Worm (Caenorhabditis elegans) whole organism, young adult: ENCODE results near the gene C39D10.1.

Source experiments
- C17E4.6 ChIP-seq: fragments of 200-800 bp; sonication (Bioruptor generic); IDR thresholded peaks from 2 replicates; pipeline ENCODE4 v1.3.6; 2022; ENCODE audit warnings: missing genetic modification reagents, missing genetic modification characterization, missing compliant biosample characterization
- F10E7.11 ChIP-seq: sonication (generic microtip); optimal IDR thresholded peaks from 2 replicates; lab custom pipeline; 2017; ENCODE audit warnings: mild to moderate bottlenecking, missing genetic modification characterization, moderate library complexity, missing compliant biosample characterization
- F22D6.2 ChIP-seq: sonication (generic microtip); optimal IDR thresholded peaks from 2 replicates; lab custom pipeline; 2016; ENCODE audit warnings: mild to moderate bottlenecking, missing genetic modification characterization, missing compliant biosample characterization
- F33H1.4 ChIP-seq: fragments of 200-800 bp; sonication (Bioruptor generic); IDR thresholded peaks from 2 replicates; pipeline ENCODE4 v1.3.6; 2022; ENCODE audit warnings: missing genetic modification reagents, missing genetic modification characterization, missing compliant biosample characterization
- F37B4.10 ChIP-seq: fragments of 200-800 bp; sonication (Bioruptor generic); IDR thresholded peaks from 2 replicates; pipeline ENCODE4 v1.3.6; 2022; ENCODE audit warnings: missing genetic modification characterization, missing compliant biosample characterization
- F52B5.7 ChIP-seq: sonication (generic microtip); optimal IDR thresholded peaks from 2 replicates; lab custom pipeline; 2016; ENCODE audit warnings: mild to moderate bottlenecking, missing genetic modification characterization, missing compliant biosample characterization
- F55B11.4 ChIP-seq: sonication (generic microtip); optimal IDR thresholded peaks from 2 replicates; lab custom pipeline; 2016; ENCODE audit warnings: missing compliant biosample characterization, missing genetic modification characterization, borderline replicate concordance; ENCODE audit not compliant: insufficient read depth
- F57A8.1 ChIP-seq: fragments of 200-800 bp; sonication (Bioruptor generic); optimal IDR thresholded peaks from 2 replicates; lab custom pipeline; 2018; ENCODE audit warnings: mild to moderate bottlenecking, missing genetic modification characterization, moderate library complexity, missing compliant biosample characterization
- F57C9.4 ChIP-seq: sonication (generic microtip); optimal IDR thresholded peaks from 2 replicates; lab custom pipeline; 2017; ENCODE audit warnings: mild to moderate bottlenecking, missing genetic modification characterization, missing compliant biosample characterization
- K12H6.12 ChIP-seq: fragments of 200-800 bp; sonication (Bioruptor generic); optimal IDR thresholded peaks from 2 replicates; lab custom pipeline; 2018; ENCODE audit warnings: mild to moderate bottlenecking, missing genetic modification characterization, missing compliant biosample characterization
- Y53F4B.3 ChIP-seq: fragments of 200-800 bp; sonication (Bioruptor generic); IDR thresholded peaks from 2 replicates; pipeline ENCODE4 v1.3.6; 2022; ENCODE audit warnings: missing genetic modification reagents, missing genetic modification characterization, missing compliant biosample characterization
- Y53G8AR.9 ChIP-seq: fragments of 200-800 bp; sonication (Bioruptor generic); conservative IDR thresholded peaks from 2 replicates; pipeline ENCODE4 v1.3.6; 2022; ENCODE audit warnings: missing genetic modification reagents, missing genetic modification characterization, missing compliant biosample characterization
- Y56A3A.18 ChIP-seq: fragments of 200-800 bp; sonication (Bioruptor generic); IDR thresholded peaks from 2 replicates; pipeline ENCODE4 v1.3.6; 2022; ENCODE audit warnings: missing genetic modification reagents, missing genetic modification characterization, missing compliant biosample characterization
- Y95B8A.8 ChIP-seq: fragments of 200-800 bp; sonication (Bioruptor generic); IDR thresholded peaks from 2 replicates; pipeline ENCODE4 v1.3.6; 2022; ENCODE audit warnings: missing genetic modification reagents, missing genetic modification characterization, missing compliant biosample characterization
- ama-1 ChIP-seq, 3 experiments: fragments of 150-350 bp in 1 of 3; sonication (generic microtip) in 2 of 3; optimal IDR thresholded peaks; 2 replicates each; lab custom pipeline; 2014 to 2018; ENCODE audit warnings: missing biosample characterization in 2 of 3, missing genetic modification characterization in 2 of 3, missing genetic modification reagents in 2 of 3
- aptf-2 ChIP-seq: fragments of 200-800 bp; sonication (Bioruptor generic); conservative IDR thresholded peaks from 2 replicates; pipeline ENCODE4 v1.3.6; 2022; ENCODE audit warnings: missing genetic modification reagents, missing genetic modification characterization, missing compliant biosample characterization
- aptf-3 ChIP-seq: fragments of 200-800 bp; sonication (Bioruptor generic); IDR thresholded peaks from 2 replicates; pipeline ENCODE4 v1.3.6; 2022; ENCODE audit warnings: missing genetic modification characterization, missing compliant biosample characterization
- athp-1 ChIP-seq: sonication (generic microtip); optimal IDR thresholded peaks from 2 replicates; lab custom pipeline; 2017; ENCODE audit warnings: mild to moderate bottlenecking, missing genetic modification characterization, missing compliant biosample characterization
- bed-1 ChIP-seq: fragments of 200-800 bp; sonication (Bioruptor generic); IDR thresholded peaks from 2 replicates; pipeline ENCODE4 v1.3.6; 2022; ENCODE audit warnings: missing genetic modification reagents, missing genetic modification characterization, missing compliant biosample characterization
- ccch-3 ChIP-seq: fragments of 200-800 bp; sonication (Bioruptor generic); optimal IDR thresholded peaks from 2 replicates; lab custom pipeline; 2018; ENCODE audit warnings: mild to moderate bottlenecking, missing genetic modification characterization, missing compliant biosample characterization
- cebp-1 ChIP-seq, 2 experiments: fragments of 200-800 bp in 1 of 2; sonication (Bioruptor generic) in 1 of 2; sonication (generic microtip) in 1 of 2; IDR thresholded peaks in 1 of 2; optimal IDR thresholded peaks in 1 of 2; 2 replicates each; pipeline versions ENCODE4 v1.3.6 to Lab custom; 2017 to 2022; ENCODE audit warnings: missing compliant biosample characterization in 2 of 2, missing genetic modification characterization in 2 of 2, mild to moderate bottlenecking in 1 of 2, missing genetic modification reagents in 1 of 2, moderate library complexity in 1 of 2
- ceh-100 ChIP-seq: fragments of 200-800 bp; sonication (Bioruptor generic); IDR thresholded peaks from 2 replicates; pipeline ENCODE4 v1.3.6; 2022; ENCODE audit warnings: missing genetic modification reagents, missing genetic modification characterization, missing compliant biosample characterization
- ceh-40 ChIP-seq: fragments of 200-800 bp; sonication (Bioruptor generic); IDR thresholded peaks from 2 replicates; pipeline ENCODE4 v1.3.6; 2022; ENCODE audit warnings: missing genetic modification characterization, missing compliant biosample characterization
- ceh-79 ChIP-seq: sonication (generic microtip); optimal IDR thresholded peaks from 2 replicates; lab custom pipeline; 2017; ENCODE audit warnings: mild to moderate bottlenecking, missing genetic modification characterization, missing compliant biosample characterization
- dpl-1 ChIP-seq: fragments of 150-350 bp; optimal IDR thresholded peaks from 2 replicates; lab custom pipeline; 2014; ENCODE audit warnings: missing biosample characterization, missing genetic modification reagents, missing genetic modification characterization
- egl-44 ChIP-seq: fragments of 200-800 bp; sonication (Bioruptor generic); IDR thresholded peaks from 2 replicates; pipeline ENCODE4 v1.3.6; 2022; ENCODE audit warnings: missing genetic modification reagents, missing genetic modification characterization, missing compliant biosample characterization
- ekl-4 ChIP-seq: fragments of 200-800 bp; sonication (Bioruptor generic); IDR thresholded peaks from 2 replicates; pipeline ENCODE4 v1.3.6; 2022; ENCODE audit warnings: missing genetic modification reagents, missing genetic modification characterization, missing compliant biosample characterization
- him-1 ChIP-seq: sonication (generic microtip); optimal IDR thresholded peaks from 2 replicates; lab custom pipeline; 2016; ENCODE audit warnings: missing genotype, missing genetic modification reagents, missing genetic modification characterization, missing compliant biosample characterization
- lag-1 ChIP-seq: fragments of 200-800 bp; sonication (Bioruptor generic); IDR thresholded peaks from 2 replicates; pipeline ENCODE4 v1.3.6; 2022; ENCODE audit warnings: missing genetic modification reagents, missing genetic modification characterization, missing compliant biosample characterization
- lin-35 ChIP-seq, 3 experiments: fragments of 150-350 bp in 2 of 3; sonication (generic microtip) in 1 of 3; optimal IDR thresholded peaks; 2 replicates each; lab custom pipeline; 2014 to 2018; ENCODE audit warnings: missing biosample characterization in 3 of 3, missing genetic modification characterization in 3 of 3, missing genetic modification reagents in 3 of 3
- lin-54 ChIP-seq: fragments of 200-800 bp; sonication (Bioruptor generic); optimal IDR thresholded peaks from 2 replicates; lab custom pipeline; 2018; ENCODE audit warnings: mild to moderate bottlenecking, missing genetic modification characterization, missing compliant biosample characterization
- madf-6 ChIP-seq: fragments of 200-800 bp; sonication (Bioruptor generic); IDR thresholded peaks from 2 replicates; pipeline ENCODE4 v1.3.6; 2022; ENCODE audit warnings: missing genetic modification reagents, missing genetic modification characterization, missing compliant biosample characterization
- mel-28 ChIP-seq: sonication (generic microtip); optimal IDR thresholded peaks from 2 replicates; lab custom pipeline; 2016; ENCODE audit warnings: borderline replicate concordance, mild to moderate bottlenecking, missing genetic modification characterization, missing compliant biosample characterization
- nhr-80 ChIP-seq: sonication (generic microtip); optimal IDR thresholded peaks from 2 replicates; lab custom pipeline; 2016; ENCODE audit warnings: missing genetic modification characterization, missing compliant biosample characterization
- pha-4 ChIP-seq: fragments of 150-350 bp; sonication (generic microtip); optimal IDR thresholded peaks from 2 replicates; lab custom pipeline; 2014; ENCODE audit warnings: missing biosample characterization, missing genetic modification reagents, missing genetic modification characterization
- repo-1 ChIP-seq: sonication (generic microtip); optimal IDR thresholded peaks from 2 replicates; lab custom pipeline; 2017; ENCODE audit warnings: mild to moderate bottlenecking, missing genetic modification characterization, missing compliant biosample characterization
- snpc-4 ChIP-seq, 5 experiments: fragments of 150-350 bp in 1 of 5; sonication (generic microtip) in 4 of 5; optimal IDR thresholded peaks; 2 replicates each; lab custom pipeline; 2014 to 2018; ENCODE audit warnings: missing genetic modification characterization in 5 of 5, missing biosample characterization in 3 of 5, antibody characterized with exemption in 2 of 5, mild to moderate bottlenecking in 2 of 5, missing compliant biosample characterization in 2 of 5, missing genotype in 2 of 5, moderate library complexity in 2 of 5, missing genetic modification reagents in 1 of 5
- unc-130 ChIP-seq: sonication (generic microtip); optimal IDR thresholded peaks from 2 replicates; lab custom pipeline; 2016; ENCODE audit warnings: missing genetic modification reagents, missing genetic modification characterization, missing compliant biosample characterization
- xnd-1 ChIP-seq: sonication (generic microtip); optimal IDR thresholded peaks from 2 replicates; lab custom pipeline; 2016; ENCODE audit warnings: missing genotype, missing genetic modification reagents, missing genetic modification characterization, missing compliant biosample characterization
- zfh-2 ChIP-seq: fragments of 200-800 bp; sonication (Bioruptor generic); conservative IDR thresholded peaks from 2 replicates; pipeline ENCODE4 v1.3.6; 2022; ENCODE audit warnings: missing genetic modification reagents, missing genetic modification characterization, missing compliant biosample characterization
- ztf-18 ChIP-seq: sonication (generic microtip); optimal IDR thresholded peaks from 2 replicates; lab custom pipeline; 2016; ENCODE audit warnings: missing genotype, mild to moderate bottlenecking, missing genetic modification characterization, missing compliant biosample characterization
- ztf-22 ChIP-seq: fragments of 200-800 bp; sonication (Bioruptor generic); optimal IDR thresholded peaks from 2 replicates; lab custom pipeline; 2018; ENCODE audit warnings: mild to moderate bottlenecking, missing genetic modification characterization, moderate library complexity, missing compliant biosample characterization
- ztf-25 ChIP-seq: fragments of 200-800 bp; sonication (Bioruptor generic); IDR thresholded peaks from 2 replicates; pipeline ENCODE4 v1.3.6; 2022; ENCODE audit warnings: missing genetic modification reagents, missing genetic modification characterization, missing compliant biosample characterization
- ztf-6 ChIP-seq: fragments of 200-800 bp; sonication (Bioruptor generic); IDR thresholded peaks from 2 replicates; pipeline ENCODE4 v1.3.6; 2022; ENCODE audit warnings: missing genetic modification reagents, missing genetic modification characterization, missing compliant biosample characterization

C39D10.1 gene

DNA sequence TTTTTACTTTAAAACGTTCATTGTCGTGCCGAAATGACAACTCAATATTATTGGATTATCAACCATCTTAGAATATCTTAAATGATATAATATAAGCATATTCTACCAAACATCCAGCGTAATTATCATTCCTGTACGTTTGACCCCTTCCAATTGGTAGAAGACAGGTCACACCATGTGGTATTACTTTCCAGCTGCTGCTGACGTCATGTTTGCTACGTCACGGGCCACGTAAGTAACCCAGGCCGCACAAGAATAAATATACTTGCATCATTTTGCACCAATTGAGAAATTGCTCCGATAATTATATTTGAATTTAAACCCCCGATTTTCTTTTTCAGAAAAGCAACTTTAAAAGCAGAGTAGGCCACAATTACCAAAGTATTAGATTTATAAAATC is 8.9 kb downstream of the C39D10.1 start (continued):
- TF ChIP-seq K12H6.12 (tag; lab: Kevin White, UChicago), result no peak
- TF ChIP-seq egl-44 (GFP tag; lab: Robert Waterston, UW), result no peak
- no peak for TF ChIP-seq madf-6

DNA sequence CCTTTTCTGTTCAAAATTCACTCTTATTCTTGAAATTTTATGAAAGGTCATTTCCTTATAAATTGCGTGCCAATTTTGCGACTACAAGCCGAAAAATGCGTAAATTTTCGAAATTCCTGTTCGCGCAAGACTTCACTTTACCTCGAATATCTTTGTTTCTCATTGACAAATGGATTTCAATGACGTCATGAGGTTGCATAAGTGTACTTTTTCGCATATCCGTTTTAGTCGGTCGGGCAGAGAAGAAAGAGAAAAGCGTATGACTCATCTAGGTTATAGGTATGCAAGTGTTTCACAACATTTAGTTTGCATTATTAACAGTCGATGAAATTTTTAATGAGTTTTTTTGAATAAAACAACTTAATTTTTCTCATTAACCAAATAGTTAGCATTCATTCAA is 9.3 kb downstream of the C39D10.1 start:
- TF ChIP-seq pha-4 (tag; lab: Kevin White, UChicago) (no peak), zfh-2 (GFP tag; lab: Robert Waterston, UW) (no peak), unc-130 (GFP tag; lab: Kevin White, UChicago) (no peak), F37B4.10 (GFP tag; lab: Robert Waterston, UW) (no peak), F22D6.2 (no peak), repo-1 (tag; lab: Kevin White, UChicago) (no peak), ztf-22 (GFP tag; lab: Kevin White, UChicago) (no peak), F52B5.7 (tag; lab: Kevin White, UChicago) (no peak), F10E7.11 (tag; lab: Kevin White, UChicago) (no peak), cebp-1 (GFP tag; IDR thresholded peaks at IDR 0.05; lab: Robert Waterston, UW) (no peak), cebp-1 (tag; optimal IDR thresholded peaks at IDR 0.05; lab: Kevin White, UChicago) (no peak), ztf-25 (GFP tag; lab: Robert Waterston, UW) (no peak), lag-1 (GFP tag; lab: Robert Waterston, UW) (no peak), ekl-4 (GFP tag; lab: Robert Waterston, UW) (no peak), Y53F4B.3 (GFP tag; lab: Robert Waterston, UW) (no peak), ceh-100 (no peak), Y53G8AR.9 (no peak), Y56A3A.18 (GFP tag; lab: Robert Waterston, UW) (no peak), F55B11.4 (no peak), ccch-3 (GFP tag; lab: Kevin White, UChicago) (no peak)

DNA sequence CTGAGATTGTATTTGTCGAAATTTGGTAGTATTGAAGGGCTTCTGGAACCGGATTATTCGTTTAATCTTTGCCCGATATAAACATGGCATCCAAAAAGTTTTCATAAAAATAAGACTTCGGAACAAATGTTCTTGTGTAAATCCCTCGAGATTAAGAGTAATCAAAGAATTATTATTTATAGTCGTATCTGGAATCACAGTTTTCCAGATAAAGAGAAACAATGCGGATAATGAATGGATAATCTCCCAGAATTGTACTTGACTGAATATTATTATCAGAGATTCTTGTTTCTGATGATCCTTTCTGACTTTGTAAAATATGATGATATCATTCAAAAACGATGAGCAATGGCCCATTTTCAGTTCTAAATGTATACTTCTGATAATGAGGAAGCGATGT is 14.4 kb downstream of the C39D10.1 start:
- no peak for TF ChIP-seq bed-1
- TF ChIP-seq xnd-1 (tag; lab: Kevin White, UChicago), result no peak
- no peak for TF ChIP-seq ceh-79 (tag; lab: Kevin White, UChicago)
- TF ChIP-seq aptf-2 (GFP tag; lab: Robert Waterston, UW), result no peak
- TF ChIP-seq Y95B8A.8 (GFP tag; lab: Robert Waterston, UW), result no peak
- TF ChIP-seq lin-35 (GFP tag; optimal IDR thresholded peaks at IDR 0.05; lab: Kevin White, UChicago), result no peak
- no peak for TF ChIP-seq ztf-6 (GFP tag; lab: Robert Waterston, UW)
- no peak for TF ChIP-seq dpl-1
- TF ChIP-seq lin-54 (GFP tag; lab: Kevin White, UChicago), result no peak
- TF ChIP-seq ceh-100, result no peak

DNA sequence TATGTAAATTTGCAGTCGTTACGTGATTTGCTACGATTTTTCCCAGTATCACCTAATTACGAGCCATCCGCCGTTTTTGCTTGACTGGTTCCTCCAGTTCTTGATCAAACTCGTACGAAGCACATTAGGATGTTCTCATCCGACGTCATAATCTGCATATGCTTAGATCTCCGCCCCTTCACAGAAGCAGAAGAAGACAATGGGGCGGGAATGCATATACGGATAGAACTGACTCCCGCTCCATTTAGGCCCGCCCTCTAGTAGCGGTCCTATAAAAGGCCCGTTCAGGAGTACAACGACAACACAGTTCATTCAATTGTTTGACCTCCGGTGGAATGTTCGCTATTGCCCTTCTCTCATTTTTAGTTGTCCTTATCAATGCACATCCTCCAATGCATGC is 18.4 kb downstream of the C39D10.1 start, which contains the start of gene zig-4:
TSS of gene zig-4 (plus strand) at position 301 of the 400 bp plus-strand sequence.
- TF ChIP-seq snpc-4 (GFP tag; optimal IDR thresholded peaks at IDR 0.05; lab: Kevin White, UChicago) (no peak), snpc-4 (tag; optimal IDR thresholded peaks at IDR 0.05; lab: Kevin White, UChicago) (no peak), Y56A3A.18 (GFP tag; lab: Robert Waterston, UW) (no peak), him-1 (tag; lab: Kevin White, UChicago) (no peak), aptf-3 (no peak), C17E4.6 (GFP tag; lab: Robert Waterston, UW) (no peak), athp-1 (no peak), ama-1 (optimal IDR thresholded peaks at IDR 0.05; lab: Kevin White, UChicago) (no peak), ama-1 (GFP tag; optimal IDR thresholded peaks at IDR 0.05; lab: Kevin White, UChicago) (no peak), F33H1.4 (GFP tag; lab: Robert Waterston, UW) (no peak), F57A8.1 (no peak), nhr-80 (no peak), ztf-18 (tag; lab: Kevin White, UChicago) (no peak), F57C9.4 (tag; lab: Kevin White, UChicago) (no peak), ztf-6 (GFP tag; lab: Robert Waterston, UW) (no peak), mel-28 (no peak), F52B5.7 (tag; lab: Kevin White, UChicago) (no peak), ceh-40 (GFP tag; lab: Robert Waterston, UW) (no peak), aptf-2 (GFP tag; lab: Robert Waterston, UW) (no peak)
